Worm (Caenorhabditis elegans) whole organism, L3 larva: ENCODE results near the gene T10D4.14.

Source experiments
- R02D3.7 ChIP-seq: fragments of 150-350 bp; optimal IDR thresholded peaks from 2 replicates; lab custom pipeline; 2014; ENCODE audit warnings: missing biosample characterization, missing genetic modification characterization
- ZK546.5 ChIP-seq: sonication (generic microtip); optimal IDR thresholded peaks from 2 replicates; lab custom pipeline; 2017; ENCODE audit warnings: missing biosample characterization, missing genetic modification characterization
- ama-1 ChIP-seq: fragments of 150-350 bp; optimal IDR thresholded peaks from 2 replicates; lab custom pipeline; 2018
- ceh-16 ChIP-seq: sonication (generic microtip); optimal IDR thresholded peaks from 2 replicates; lab custom pipeline; 2017; ENCODE audit warnings: missing biosample characterization, missing genetic modification characterization
- ceh-28 ChIP-seq: fragments of 150-350 bp; optimal IDR thresholded peaks from 2 replicates; lab custom pipeline; 2014; ENCODE audit warnings: missing biosample characterization, missing genetic modification reagents, missing genetic modification characterization
- ceh-82 ChIP-seq: fragments of 150-350 bp; optimal IDR thresholded peaks from 2 replicates; lab custom pipeline; 2014; ENCODE audit warnings: missing biosample characterization, missing genetic modification characterization
- ceh-9 ChIP-seq: sonication (generic microtip); optimal IDR thresholded peaks from 2 replicates; lab custom pipeline; 2018; ENCODE audit warnings: missing biosample characterization, missing genetic modification characterization
- daf-12 ChIP-seq: fragments of 150-350 bp; optimal IDR thresholded peaks from 2 replicates; lab custom pipeline; 2014; ENCODE audit warnings: missing biosample characterization, missing genetic modification reagents, missing genetic modification characterization
- egl-27 ChIP-seq: sonication (generic microtip); optimal IDR thresholded peaks from 4 replicates; lab custom pipeline; 2017; ENCODE audit warnings: missing biosample characterization, missing genetic modification reagents, missing genetic modification characterization
- elt-1 ChIP-seq: fragments of 150-350 bp; optimal IDR thresholded peaks from 2 replicates; lab custom pipeline; 2014; ENCODE audit warnings: missing biosample characterization, missing genetic modification characterization
- elt-2 ChIP-seq: sonication (generic microtip); optimal IDR thresholded peaks from 2 replicates; lab custom pipeline; 2016; ENCODE audit warnings: missing genetic modification reagents, mild to moderate bottlenecking, missing genetic modification characterization, missing compliant biosample characterization
- elt-3 ChIP-seq, 3 experiments: fragments of 150-350 bp in 1 of 3; sonication (generic microtip) in 2 of 3; optimal IDR thresholded peaks; 2 replicates in 2 of 3; 4 replicates in 1 of 3; lab custom pipeline; 2014 to 2017; ENCODE audit warnings: missing biosample characterization in 3 of 3, missing genetic modification characterization in 3 of 3
- eor-1 ChIP-seq, 2 experiments: fragments of 150-350 bp; optimal IDR thresholded peaks; 2 replicates each; lab custom pipeline; 2014 to 2018; ENCODE audit warnings: missing biosample characterization in 2 of 2, missing genetic modification characterization in 2 of 2
- fkh-2 ChIP-seq: fragments of 150-350 bp; optimal IDR thresholded peaks from 2 replicates; lab custom pipeline; 2014; ENCODE audit warnings: missing biosample characterization, missing genetic modification reagents, missing genetic modification characterization
- hmg-11 ChIP-seq: sonication (generic microtip); optimal IDR thresholded peaks from 2 replicates; lab custom pipeline; 2016; ENCODE audit warnings: missing genetic modification characterization, missing compliant biosample characterization
- jun-1 ChIP-seq: fragments of 150-350 bp; optimal IDR thresholded peaks from 2 replicates; lab custom pipeline; 2014; ENCODE audit warnings: missing biosample characterization, missing genetic modification reagents, missing genetic modification characterization
- lin-15B ChIP-seq: fragments of 150-350 bp; optimal IDR thresholded peaks from 2 replicates; lab custom pipeline; 2014; ENCODE audit warnings: missing biosample characterization, missing genetic modification characterization
- lin-39 ChIP-seq: fragments of 150-350 bp; optimal IDR thresholded peaks from 2 replicates; lab custom pipeline; 2018; ENCODE audit warnings: missing biosample characterization, missing genetic modification reagents, missing genetic modification characterization
- lsy-12 ChIP-seq: sonication (generic microtip); optimal IDR thresholded peaks from 2 replicates; lab custom pipeline; 2016; ENCODE audit warnings: mild to moderate bottlenecking, missing genetic modification characterization, missing compliant biosample characterization
- nfya-1 ChIP-seq: sonication (generic microtip); optimal IDR thresholded peaks from 2 replicates; lab custom pipeline; 2017; ENCODE audit warnings: missing genetic modification characterization, mild to moderate bottlenecking, missing compliant biosample characterization, antibody characterized with exemption, moderate library complexity; ENCODE audit not compliant: insufficient read depth
- nhr-11 ChIP-seq: fragments of 150-350 bp; optimal IDR thresholded peaks from 2 replicates; lab custom pipeline; 2014; ENCODE audit warnings: missing biosample characterization, missing genetic modification characterization
- nhr-12 ChIP-seq: fragments of 150-350 bp; optimal IDR thresholded peaks from 2 replicates; lab custom pipeline; 2014; ENCODE audit warnings: missing biosample characterization, missing genetic modification characterization
- nhr-23 ChIP-seq: fragments of 150-350 bp; optimal IDR thresholded peaks from 2 replicates; lab custom pipeline; 2014; ENCODE audit warnings: missing biosample characterization, missing genetic modification reagents, missing genetic modification characterization
- nhr-237 ChIP-seq: fragments of 150-350 bp; optimal IDR thresholded peaks from 2 replicates; lab custom pipeline; 2014; ENCODE audit warnings: missing biosample characterization, missing genetic modification characterization
- nhr-25 ChIP-seq: sonication (generic microtip); optimal IDR thresholded peaks from 2 replicates; lab custom pipeline; 2017; ENCODE audit warnings: missing biosample characterization, missing genetic modification characterization
- nhr-28 ChIP-seq: fragments of 150-350 bp; optimal IDR thresholded peaks from 2 replicates; lab custom pipeline; 2014; ENCODE audit warnings: missing biosample characterization, missing genetic modification characterization
- nhr-67 ChIP-seq: fragments of 150-350 bp; optimal IDR thresholded peaks from 2 replicates; lab custom pipeline; 2014; ENCODE audit warnings: missing biosample characterization, missing genetic modification characterization
- pqm-1 ChIP-seq: fragments of 150-350 bp; optimal IDR thresholded peaks from 2 replicates; lab custom pipeline; 2017; ENCODE audit warnings: missing biosample characterization, missing genetic modification characterization, inconsistent platforms
- sea-2 ChIP-seq: fragments of 150-350 bp; sonication (generic microtip); optimal IDR thresholded peaks from 4 replicates; lab custom pipeline; 2014; ENCODE audit warnings: missing biosample characterization, missing genetic modification reagents, missing genetic modification characterization
- tbx-2 ChIP-seq: sonication (generic microtip); optimal IDR thresholded peaks from 2 replicates; lab custom pipeline; 2016; ENCODE audit warnings: mild to moderate bottlenecking, missing genetic modification characterization, missing compliant biosample characterization
- unc-62 ChIP-seq: fragments of 150-350 bp; sonication (generic microtip); optimal IDR thresholded peaks from 4 replicates; lab custom pipeline; 2014; ENCODE audit warnings: missing biosample characterization, missing genetic modification reagents, missing genetic modification characterization
- zag-1 ChIP-seq: fragments of 150-350 bp; optimal IDR thresholded peaks from 2 replicates; lab custom pipeline; 2014; ENCODE audit warnings: missing biosample characterization, missing genetic modification characterization
- ztf-11 ChIP-seq: fragments of 150-350 bp; optimal IDR thresholded peaks from 2 replicates; lab custom pipeline; 2014; ENCODE audit warnings: missing biosample characterization, missing genetic modification characterization
- ztf-4 ChIP-seq: fragments of 150-350 bp; optimal IDR thresholded peaks from 2 replicates; lab custom pipeline; 2014; ENCODE audit warnings: missing biosample characterization, missing genetic modification characterization

Gene T10D4.14

ce11 chrII:3108101-3108500 is 43.4 kb downstream of the T10D4.14 start:
- TF ChIP-seq jun-1 (tag; lab: Kevin White, UChicago) = no peak
- no peak for TF ChIP-seq fkh-2
- TF ChIP-seq tbx-2 (tag; lab: Kevin White, UChicago) = no peak
- TF ChIP-seq ceh-82 (tag; lab: Kevin White, UChicago) = no peak
- no peak for TF ChIP-seq nhr-12 (tag; lab: Kevin White, UChicago)
- TF ChIP-seq ceh-9 = no peak
- TF ChIP-seq sea-2 (GFP tag; lab: Kevin White, UChicago) = no peak
- no peak for TF ChIP-seq nhr-23 (tag; lab: Kevin White, UChicago)
- no peak for TF ChIP-seq hmg-11
- TF ChIP-seq R02D3.7 = no peak
- TF ChIP-seq ceh-28 (tag; lab: Kevin White, UChicago) = no peak
- no peak for TF ChIP-seq ZK546.5 (tag; lab: Kevin White, UChicago)
- TF ChIP-seq nhr-67 (tag; lab: Kevin White, UChicago) = no peak
- no peak for TF ChIP-seq ama-1 (lab: Kevin White, UChicago)
- TF ChIP-seq eor-1 (tag; optimal IDR thresholded peaks at IDR 0.05; lab: Kevin White, UChicago) = no peak
- no peak for TF ChIP-seq ztf-4
- no peak for TF ChIP-seq elt-1 (tag; lab: Kevin White, UChicago)
- no peak for TF ChIP-seq egl-27 (tag; lab: Kevin White, UChicago)
- TF ChIP-seq zag-1 (tag; lab: Kevin White, UChicago) = no peak
- TF ChIP-seq elt-3 (tag; optimal IDR thresholded peaks at IDR 0.05; lab: Kevin White, UChicago) = no peak

DNA sequence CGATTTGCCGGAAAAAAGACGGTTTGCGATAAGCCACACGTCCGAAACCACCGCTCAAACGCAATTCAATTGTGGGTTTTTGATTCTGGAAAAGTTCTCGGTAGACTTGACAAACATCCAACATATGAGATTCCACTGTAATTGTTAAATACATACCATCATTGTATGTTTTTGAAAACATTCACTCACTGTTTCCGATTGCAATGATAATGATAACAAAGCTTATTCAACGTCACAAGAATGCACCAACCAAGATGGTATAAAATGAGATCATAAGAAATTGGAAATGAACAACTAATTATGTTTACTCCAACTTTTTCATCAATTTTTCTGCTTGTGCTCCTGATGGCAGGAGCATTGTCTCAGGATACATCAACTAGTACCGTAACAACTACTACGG is 45.8 kb downstream of the T10D4.14 start, which contains the start of gene clec-122:
TSS of gene clec-122 (plus strand) at position 301 of the 400 bp plus-strand sequence.
- TF ChIP-seq pqm-1 (no peak), ZK546.5 (tag; lab: Kevin White, UChicago) (no peak), sea-2 (GFP tag; lab: Kevin White, UChicago) (no peak), unc-62 (GFP tag; lab: Kevin White, UChicago) (no peak), elt-1 (tag; lab: Kevin White, UChicago) (no peak), jun-1 (tag; lab: Kevin White, UChicago) (no peak), daf-12 (tag; lab: Kevin White, UChicago) (no peak), R02D3.7 (no peak), nhr-11 (tag; lab: Kevin White, UChicago) (no peak), nhr-23 (tag; lab: Kevin White, UChicago) (no peak), ceh-9 (no peak), lin-39 (tag; lab: Kevin White, UChicago) (no peak)

DNA sequence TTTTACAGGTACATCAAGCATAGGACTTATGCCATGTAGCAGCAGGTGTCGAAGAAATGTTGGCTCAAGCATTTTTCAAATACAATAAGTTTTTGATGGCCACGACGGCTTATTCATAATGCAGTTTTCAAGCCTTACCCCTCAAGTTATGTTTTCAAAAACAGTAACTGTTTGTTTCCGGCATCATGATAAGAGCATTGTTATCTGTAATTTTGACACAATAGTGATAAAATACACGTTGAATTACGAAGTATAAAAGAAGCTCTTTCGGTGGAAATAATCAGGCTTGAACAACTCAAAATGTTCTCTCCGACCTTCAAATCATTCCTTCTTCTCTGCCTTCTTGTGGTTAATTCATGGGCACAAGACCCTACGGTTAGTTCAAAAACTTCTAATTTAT is 49.5 kb downstream of the T10D4.14 start, which contains the start of gene clec-121:
TSS of gene clec-121 (plus strand) at position 301 of the 400 bp plus-strand sequence.
- TF ChIP-seq lin-15B (tag; lab: Kevin White, UChicago) (no peak), pqm-1 (no peak), elt-2 (tag; lab: Kevin White, UChicago) (no peak), nhr-11 (tag; lab: Kevin White, UChicago) (no peak), eor-1 (tag; optimal IDR thresholded peaks at IDR 0.05; lab: Kevin White, UChicago) (no peak), zag-1 (tag; lab: Kevin White, UChicago) (no peak), ceh-9 (no peak), nhr-237 (tag; lab: Kevin White, UChicago) (no peak), ceh-16 (tag; lab: Kevin White, UChicago) (no peak), nhr-25 (tag; lab: Kevin White, UChicago) (no peak), ztf-11 (no peak), hmg-11 (no peak), daf-12 (tag; lab: Kevin White, UChicago) (no peak), egl-27 (tag; lab: Kevin White, UChicago) (no peak), lsy-12 (tag; lab: Kevin White, UChicago) (no peak), nhr-28 (tag; lab: Kevin White, UChicago) (no peak), sea-2 (GFP tag; lab: Kevin White, UChicago) (no peak), nfya-1 (tag; lab: Kevin White, UChicago) (no peak), lin-39 (tag; lab: Kevin White, UChicago) (no peak)
